Worm (Caenorhabditis elegans) whole organism, midembryonic: Measurements from ENCODE around the gene F58E6.13.

ENCODE experiments used
- cog-1 ChIP-seq: sonication (generic microtip); optimal IDR thresholded peaks from 2 replicates; lab custom pipeline; 2016; ENCODE audit warnings: missing genetic modification characterization, missing compliant biosample characterization
- flt-1 ChIP-seq: fragments of 200-800 bp; sonication (Bioruptor generic); IDR thresholded peaks from 2 replicates; pipeline ENCODE4 v1.3.6; 2022; ENCODE audit warnings: missing genetic modification characterization, missing compliant biosample characterization
- klf-2 ChIP-seq: fragments of 200-800 bp; sonication (Bioruptor generic); conservative IDR thresholded peaks from 2 replicates; pipeline ENCODE4 v1.3.6; 2022; ENCODE audit warnings: missing genetic modification reagents, missing genetic modification characterization, missing compliant biosample characterization
- med-1 ChIP-seq: sonication (generic microtip); optimal IDR thresholded peaks from 2 replicates; lab custom pipeline; 2017; ENCODE audit warnings: missing genetic modification characterization, mild to moderate bottlenecking, missing compliant biosample characterization, antibody characterized with exemption, missing genetic modification reagents; ENCODE audit not compliant: insufficient read depth
- tab-1 ChIP-seq: fragments of 200-800 bp; sonication (Bioruptor generic); IDR thresholded peaks from 2 replicates; pipeline ENCODE4 v1.3.6; 2022; ENCODE audit warnings: missing genetic modification characterization, missing compliant biosample characterization

- TF ChIP-seq flt-1 (GFP tag; lab: Robert Waterston, UW), result no peak
- no peak for TF ChIP-seq cog-1 (tag; lab: Kevin White, UChicago)
- no peak for TF ChIP-seq tab-1 (GFP tag; lab: Robert Waterston, UW)
- no peak for TF ChIP-seq klf-2
- TF ChIP-seq med-1 (GFP tag; lab: Kevin White, UChicago), result no peak
Observed at ce11 chrV:9753554-9753953, 8.5 kb downstream of the F58E6.13 start.
